Worm (Caenorhabditis elegans): ENCODE data around the gene F54C8.6.

The F54C8.6 gene

DNA sequence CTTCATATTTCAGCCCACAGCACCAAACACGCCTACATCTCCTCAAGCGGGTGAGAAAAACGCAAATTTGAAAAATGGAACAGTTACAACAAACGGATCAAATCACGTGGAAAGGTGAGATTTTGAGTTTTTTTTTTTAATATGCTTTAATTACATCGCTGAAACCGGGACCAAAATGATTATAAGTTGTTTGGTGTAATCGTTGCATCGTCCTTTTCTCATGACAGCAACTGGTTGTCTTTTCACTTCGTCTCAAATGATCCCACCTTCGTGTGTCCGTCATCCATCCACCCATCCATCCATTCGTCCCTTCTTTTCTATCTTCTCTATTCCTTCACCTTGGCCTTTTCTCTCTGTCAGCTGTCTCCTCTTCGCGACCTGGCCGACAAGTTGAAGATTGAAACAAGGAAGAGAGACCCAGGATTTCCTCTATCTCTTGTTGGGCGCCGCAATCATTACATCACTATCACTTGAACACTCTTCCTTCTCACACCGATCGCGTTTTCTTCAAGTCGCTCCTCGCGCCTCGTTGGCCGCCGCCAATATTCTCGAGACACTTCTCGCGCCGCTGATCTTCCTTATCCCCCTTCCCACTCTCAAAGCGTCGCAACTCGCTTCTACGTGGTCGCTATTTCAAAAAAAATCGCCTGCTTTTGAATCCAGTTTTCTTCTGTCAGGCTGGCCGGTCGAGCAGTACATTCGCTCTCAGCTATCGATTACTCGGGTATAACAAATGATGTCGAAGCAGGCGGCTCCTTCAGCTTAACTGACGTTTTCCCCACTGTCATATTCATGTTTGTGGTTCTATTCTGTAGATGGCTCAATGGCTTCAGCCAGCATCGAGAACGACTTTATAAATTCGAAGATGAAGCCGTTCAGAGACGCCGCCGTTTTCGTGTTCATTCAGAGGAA is 7.7 kb upstream of the F54C8.6 start:
- no peak for TF ChIP-seq nhr-6 (tag; optimal IDR thresholded peaks at IDR 0.05)
- TF ChIP-seq dmd-4 (tag; optimal IDR thresholded peaks at IDR 0.05), result no peak
- peak; percentile 57 for TF ChIP-seq ztf-4 (tag; optimal IDR thresholded peaks at IDR 0.05)
- TF ChIP-seq mdl-1 (tag; optimal IDR thresholded peaks at IDR 0.05), result no peak
- peak; percentile 3 for TF ChIP-seq crh-2 (tag; optimal IDR thresholded peaks at IDR 0.05)
- no peak for TF ChIP-seq egl-27 (tag; optimal IDR thresholded peaks at IDR 0.05)
- TF ChIP-seq gmeb-1 (tag; optimal IDR thresholded peaks at IDR 0.05), result no peak
- no peak for TF ChIP-seq ztf-1 (GFP tag; conservative IDR thresholded peaks at IDR 0.05)
- TF ChIP-seq snpc-4 (tag; optimal IDR thresholded peaks at IDR 0.05), result no peak
- TF ChIP-seq nhr-10 (tag; optimal IDR thresholded peaks at IDR 0.05), result no peak
- no peak for TF ChIP-seq nhr-237 (tag; optimal IDR thresholded peaks at IDR 0.05)
- TF ChIP-seq nhr-21 (tag; optimal IDR thresholded peaks at IDR 0.05), result peak; percentile 42
- TF ChIP-seq ceh-16 (tag; optimal IDR thresholded peaks at IDR 0.05), result no peak
- no peak for TF ChIP-seq zag-1 (tag; optimal IDR thresholded peaks at IDR 0.05)
- no peak for TF ChIP-seq skn-1 (tag; optimal IDR thresholded peaks at IDR 0.05)
- TF ChIP-seq elt-3 (tag; optimal IDR thresholded peaks at IDR 0.05), result no peak
- no peak for TF ChIP-seq ceh-82 (tag; optimal IDR thresholded peaks at IDR 0.05)
- no peak for TF ChIP-seq unc-62 (GFP tag; optimal IDR thresholded peaks at IDR 0.05)
- peak; percentile 10 for TF ChIP-seq mab-5 (tag; optimal IDR thresholded peaks at IDR 0.05)
- TF ChIP-seq nhr-129 (tag; optimal IDR thresholded peaks at IDR 0.05), result peak; percentile 90
- peak; percentile 22 for TF ChIP-seq blmp-1 (tag; optimal IDR thresholded peaks at IDR 0.05; ENCODE audit: insufficient read depth)
- TF ChIP-seq nhr-77 (tag; optimal IDR thresholded peaks at IDR 0.05), result no peak
- no peak for TF ChIP-seq Y55F3AM.14 (GFP tag; optimal IDR thresholded peaks at IDR 0.05)
- no peak for TF ChIP-seq ztf-11 (tag; optimal IDR thresholded peaks at IDR 0.05)
- no peak for TF ChIP-seq nhr-11 (tag; optimal IDR thresholded peaks at IDR 0.05)
- TF ChIP-seq sma-9 (GFP tag; optimal IDR thresholded peaks at IDR 0.05), result peak; percentile 39
- TF ChIP-seq sma-9 (tag; optimal IDR thresholded peaks at IDR 0.05), result no peak
- no peak for TF ChIP-seq nhr-12 (tag; optimal IDR thresholded peaks at IDR 0.05)
- peak; percentile 14 to 37 for TF ChIP-seq lsy-2 (tag; optimal IDR thresholded peaks at IDR 0.05)
- peak; percentile 13 for TF ChIP-seq sma-3 (GFP tag; optimal IDR thresholded peaks at IDR 0.05)
- TF ChIP-seq lin-11 (tag; optimal IDR thresholded peaks at IDR 0.05), result no peak
- TF ChIP-seq alr-1 (tag; optimal IDR thresholded peaks at IDR 0.05), result no peak
- TF ChIP-seq ama-1 (optimal IDR thresholded peaks at IDR 0.05), result peak; percentile 38
- TF ChIP-seq nhr-23 (tag; optimal IDR thresholded peaks at IDR 0.05), result no peak
- no peak for TF ChIP-seq peb-1 (tag; optimal IDR thresholded peaks at IDR 0.05)
- no peak for TF ChIP-seq unc-39 (tag; optimal IDR thresholded peaks at IDR 0.05)
- TF ChIP-seq mbf-1 (tag; optimal IDR thresholded peaks at IDR 0.05), result no peak
- TF ChIP-seq lin-39 (tag; optimal IDR thresholded peaks at IDR 0.05), result no peak
- peak; percentile 24 for TF ChIP-seq fos-1 (tag; optimal IDR thresholded peaks at IDR 0.05)
- TF ChIP-seq F13H6.1 (tag; optimal IDR thresholded peaks at IDR 0.05), result peak; percentile 75
- no peak for TF ChIP-seq ZK546.5 (tag; optimal IDR thresholded peaks at IDR 0.05)
- TF ChIP-seq C34F6.9 (tag; optimal IDR thresholded peaks at IDR 0.05), result peak; percentile 74
- TF ChIP-seq elt-1 (tag; optimal IDR thresholded peaks at IDR 0.05), result no peak
- no peak for TF ChIP-seq lin-13 (GFP tag; optimal IDR thresholded peaks at IDR 0.05)
- no peak for TF ChIP-seq unc-55 (GFP tag; optimal IDR thresholded peaks at IDR 0.05)
- TF ChIP-seq aly-2 (tag; optimal IDR thresholded peaks at IDR 0.05), result no peak
- no peak for TF ChIP-seq nhr-25 (tag; optimal IDR thresholded peaks at IDR 0.05)
- TF ChIP-seq R02D3.7 (tag; optimal IDR thresholded peaks at IDR 0.05), result no peak
- no peak for TF ChIP-seq sem-4 (tag; optimal IDR thresholded peaks at IDR 0.05)
